Fruit fly (Drosophila melanogaster): ENCODE measurements around the gene Srp54.

The Srp54 gene

DNA sequence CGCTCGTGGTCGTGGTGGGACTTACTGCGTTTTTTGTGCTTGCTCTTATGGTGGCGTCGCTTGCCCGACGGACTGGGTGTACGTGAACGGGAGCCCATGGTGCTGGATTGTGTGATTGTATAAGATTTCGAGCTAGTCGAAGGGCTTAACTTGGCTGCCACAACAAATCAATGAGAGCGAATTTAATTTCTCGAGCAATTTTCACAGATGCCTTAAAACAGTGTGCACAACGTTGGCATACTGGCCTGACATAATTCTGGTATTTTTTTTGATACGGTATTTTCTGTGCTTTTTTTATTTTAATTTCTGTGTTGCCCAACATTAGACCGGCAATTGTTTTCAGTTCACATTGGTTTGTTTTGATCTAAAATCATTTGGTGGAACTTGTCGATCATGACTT lies 25.2 kb downstream of the Srp54 start, which contains the start of gene Arglu1 (continued):
- TF ChIP-seq CG11093 (GFP tag; IDR thresholded peaks at IDR 0.05) (no peak), CG13424 (tag; optimal IDR thresholded peaks at IDR 0.05) (no peak), CG17359 (tag; optimal IDR thresholded peaks at IDR 0.05) (no peak), mirr (GFP tag; optimal IDR thresholded peaks at IDR 0.05) (no peak), mam (GFP tag; optimal IDR thresholded peaks at IDR 0.05) (peak; percentile 53), en (GFP tag; optimal IDR thresholded peaks at IDR 0.05) (no peak), sob (GFP tag; IDR thresholded peaks at IDR 0.05) (peak; percentile 57; the same call in 1 of the 2 replicates), CG3847 (GFP tag; IDR thresholded peaks at IDR 0.05) (0 out of 2 replicates have a peak, but pooled peaks have one; percentile 32), ato (GFP tag; IDR thresholded peaks at IDR 0.05; ENCODE audit: partially characterized antibody) (no peak), CG10959 (GFP tag; IDR thresholded peaks at IDR 0.05) (no peak), CG3163 (GFP tag; optimal IDR thresholded peaks at IDR 0.05) (peak; percentile 14), CG7786 (GFP tag; optimal IDR thresholded peaks at IDR 0.05) (peak; percentile 33), bbx (GFP tag; IDR thresholded peaks at IDR 0.05; ENCODE audit: partially characterized antibody) (no peak), fd64A (GFP tag; optimal IDR thresholded peaks at IDR 0.05) (no peak), NC2β (GFP tag; optimal IDR thresholded peaks at IDR 0.05) (no peak), chif (GFP tag; optimal IDR thresholded peaks at IDR 0.05) (no peak), Side (GFP tag; optimal IDR thresholded peaks at IDR 0.05) (no peak), dan (GFP tag; IDR thresholded peaks at IDR 0.05) (no peak), aop (GFP tag; IDR thresholded peaks at IDR 0.05) (no peak), CG31388 (GFP tag; optimal IDR thresholded peaks at IDR 0.05) (no peak), trem (tag; optimal IDR thresholded peaks at IDR 0.05) (peak; percentile 8), gro (GFP tag; optimal IDR thresholded peaks at IDR 0.05) (peak; percentile 20), CG2116 (GFP tag; optimal IDR thresholded peaks at IDR 0.05) (peak; percentile 0), CG17568 (GFP tag; optimal IDR thresholded peaks at IDR 0.05) (no peak), Gug (GFP tag; IDR thresholded peaks at IDR 0.05) (no peak), CG12391 (tag; optimal IDR thresholded peaks at IDR 0.05) (no peak)

DNA sequence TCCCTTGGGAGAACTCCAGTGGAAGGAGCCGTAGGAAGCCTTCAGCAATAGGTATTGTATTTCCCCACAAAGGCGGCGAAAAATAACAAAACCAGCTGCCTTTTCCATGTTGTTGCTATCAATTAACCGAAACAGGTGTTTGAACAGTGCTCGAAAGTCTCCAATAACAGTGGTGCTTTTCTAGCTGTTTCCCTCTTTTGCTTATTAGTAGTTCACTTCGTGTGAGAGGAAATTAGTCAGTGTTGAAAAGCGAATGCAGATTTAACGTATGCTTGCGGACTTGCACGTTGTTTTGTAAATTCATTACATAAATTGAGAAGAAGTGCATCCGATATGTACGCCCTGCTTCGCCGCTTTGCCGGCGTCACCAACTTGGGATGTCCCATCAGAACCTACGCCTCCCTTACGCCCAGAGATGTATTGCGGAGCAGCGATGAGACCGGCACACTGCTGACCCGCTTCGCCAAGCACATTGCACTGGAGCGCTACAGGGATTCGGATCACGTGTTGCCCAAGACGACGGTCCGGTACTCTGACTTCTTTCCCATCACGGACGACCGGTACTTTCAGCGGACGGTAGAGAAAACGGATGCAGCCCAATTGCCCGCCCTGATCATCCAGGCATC lies 26.0 kb downstream of the Srp54 start, which contains the start of the genes Datp and CG4619:
Datp (minus strand) TSS at position 160 of the 626 bp plus-strand sequence.
CG4619 (plus strand) TSS at position 233 of the 626 bp plus-strand sequence.
- TF ChIP-seq CG10959 (GFP tag; IDR thresholded peaks at IDR 0.05) (no peak), nerfin-1 (tag; optimal IDR thresholded peaks at IDR 0.05) (no peak), crc (GFP tag; optimal IDR thresholded peaks at IDR 0.05) (no peak), CG8765 (GFP tag; IDR thresholded peaks at IDR 0.05) (no peak), gsb (GFP tag; IDR thresholded peaks at IDR 0.05) (no peak), cad (GFP tag; optimal IDR thresholded peaks at IDR 0.05) (no peak), Dp (GFP tag; optimal IDR thresholded peaks at IDR 0.05) (peak; percentile 17), D19B (GFP tag; optimal IDR thresholded peaks at IDR 0.05) (no peak), MBD-R2 (GFP tag; IDR thresholded peaks at IDR 0.05) (peak; percentile 93), schlank (tag; optimal IDR thresholded peaks at IDR 0.05) (no peak), CG1233 (GFP tag; optimal IDR thresholded peaks at IDR 0.05) (no peak), CG4424 (GFP tag; optimal IDR thresholded peaks at IDR 0.05) (peak; percentile 2), ato (GFP tag; IDR thresholded peaks at IDR 0.05; ENCODE audit: partially characterized antibody) (no peak), CG2889 (GFP tag; IDR thresholded peaks at IDR 0.05) (0 out of 3 replicates have a peak, but pooled peaks have one; percentile 6), Poxn (GFP tag; IDR thresholded peaks at IDR 0.05) (no peak), amos (GFP tag; IDR thresholded peaks at IDR 0.05; ENCODE audit: partially characterized antibody) (peak; percentile 19; the same call in 1 of the 2 replicates), CG12219 (GFP tag; optimal IDR thresholded peaks at IDR 0.05) (peak; percentile 13), CG1529 (GFP tag; optimal IDR thresholded peaks at IDR 0.05) (no peak), exex (tag; optimal IDR thresholded peaks at IDR 0.05) (peak; percentile 77), dan (GFP tag; IDR thresholded peaks at IDR 0.05) (no peak), HmgD (GFP tag; optimal IDR thresholded peaks at IDR 0.05) (peak; percentile 66), cwo (GFP tag; optimal IDR thresholded peaks at IDR 0.05) (no peak), ro (GFP tag; IDR thresholded peaks at IDR 0.05) (no peak), Ptx1 (GFP tag; IDR thresholded peaks at IDR 0.05) (peak; percentile 47; the same call in 1 of the 2 replicates), CG10654 (GFP tag; optimal IDR thresholded peaks at IDR 0.05) (peak; percentile 12), CG7372 (GFP tag; IDR thresholded peaks at IDR 0.05) (no peak), hkb (optimal IDR thresholded peaks at IDR 0.05) (no peak), hkb (GFP tag; IDR thresholded peaks at IDR 0.05) (no peak)

All from whole organism, embryonic.